Worm (Caenorhabditis elegans): ENCODE data around the gene T20G5.12.

The T20G5.12 gene

DNA sequence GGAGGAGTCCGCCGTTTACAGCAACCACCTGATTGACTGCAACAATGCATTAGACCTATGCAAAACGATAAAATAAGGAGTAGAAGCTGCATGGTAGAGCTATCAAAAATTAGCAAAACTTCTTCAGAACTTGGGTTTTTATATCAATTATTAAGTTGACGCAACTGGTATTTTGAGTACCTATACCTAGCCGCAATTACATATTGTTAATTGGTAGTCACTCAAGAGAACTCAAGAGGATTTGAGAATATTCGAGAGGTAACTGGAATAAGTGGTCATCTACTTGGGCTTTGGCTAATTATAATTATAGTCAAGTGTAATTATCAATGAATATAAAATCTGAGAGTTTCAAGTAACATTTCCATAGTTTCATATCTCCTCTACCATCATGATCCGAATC is at the start of gene T20G5.12, which contains the start of gene T20G5.13:
T20G5.12 (plus strand) TSS at position 370 of the 400 bp plus-strand sequence.
T20G5.13 (minus strand) TSS at position 101 of the 400 bp plus-strand sequence.
- no peak for TF ChIP-seq nhr-2 (tag; optimal IDR thresholded peaks at IDR 0.05)

- TF ChIP-seq nhr-237 (tag; optimal IDR thresholded peaks at IDR 0.05) (no peak), cnd-1 (tag; optimal IDR thresholded peaks at IDR 0.05) (no peak), unc-39 (tag; optimal IDR thresholded peaks at IDR 0.05) (no peak), zip-8 (tag; optimal IDR thresholded peaks at IDR 0.05) (no peak), nhr-2 (tag; optimal IDR thresholded peaks at IDR 0.05) (no peak), mls-2 (tag; optimal IDR thresholded peaks at IDR 0.05) (no peak), nhr-76 (tag; optimal IDR thresholded peaks at IDR 0.05) (no peak), ces-1 (GFP tag; optimal IDR thresholded peaks at IDR 0.05) (peak; percentile 44), lsy-2 (tag; optimal IDR thresholded peaks at IDR 0.05) (no peak), pha-4 (tag; optimal IDR thresholded peaks at IDR 0.05) (no peak), unc-120 (tag; optimal IDR thresholded peaks at IDR 0.05; ENCODE audit: poor library complexity, severe bottlenecking) (peak; percentile 16), ceh-83 (GFP tag; optimal IDR thresholded peaks at IDR 0.05) (no peak), sem-2 (GFP tag; optimal IDR thresholded peaks at IDR 0.05) (no peak), snpc-4 (tag; optimal IDR thresholded peaks at IDR 0.05) (no peak), ceh-39 (tag; optimal IDR thresholded peaks at IDR 0.05) (no peak)
These were observed 49.7 kb upstream of the T20G5.12 start for ce11 chrIII:10151719-10152118.

DNA sequence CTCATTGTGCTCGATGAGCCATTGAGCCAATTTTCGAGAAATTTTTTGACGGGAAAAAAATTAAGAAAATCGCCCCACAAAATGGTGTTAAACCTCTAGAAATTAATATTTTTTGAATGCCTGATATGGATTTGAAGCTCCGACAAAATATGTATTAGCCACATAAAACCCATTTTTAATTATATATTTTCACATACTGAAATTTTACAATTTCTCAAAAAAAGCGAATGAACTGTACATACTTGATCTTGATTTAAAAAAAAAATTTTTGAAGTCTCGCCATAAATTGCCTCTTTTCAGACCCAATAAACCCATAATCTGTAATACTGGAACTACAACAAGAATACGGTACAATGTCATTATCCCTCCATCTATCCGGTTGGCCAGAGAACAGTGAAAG is 48.9 kb upstream of the T20G5.12 start, which contains the start of gene nac-3:
nac-3 (plus strand) TSS at position 301 of the 400 bp plus-strand sequence.
- TF ChIP-seq nhr-237 (tag; optimal IDR thresholded peaks at IDR 0.05) (no peak), lsy-2 (tag; optimal IDR thresholded peaks at IDR 0.05) (no peak), nhr-76 (tag; optimal IDR thresholded peaks at IDR 0.05) (no peak), ztf-11 (tag; optimal IDR thresholded peaks at IDR 0.05) (no peak), mep-1 (tag; optimal IDR thresholded peaks at IDR 0.05) (no peak), ceh-43 (GFP tag; optimal IDR thresholded peaks at IDR 0.05) (no peak), elt-3 (tag; optimal IDR thresholded peaks at IDR 0.05) (no peak), snpc-4 (tag; optimal IDR thresholded peaks at IDR 0.05) (no peak), pha-4 (tag; optimal IDR thresholded peaks at IDR 0.05) (no peak), cnd-1 (tag; optimal IDR thresholded peaks at IDR 0.05) (no peak), unc-39 (tag; optimal IDR thresholded peaks at IDR 0.05) (no peak), unc-62 (GFP tag; optimal IDR thresholded peaks at IDR 0.05) (no peak), nhr-2 (tag; optimal IDR thresholded peaks at IDR 0.05) (no peak), drap-1 (GFP tag; optimal IDR thresholded peaks at IDR 0.05) (no peak), ceh-39 (tag; optimal IDR thresholded peaks at IDR 0.05) (no peak), lin-13 (tag; optimal IDR thresholded peaks at IDR 0.05) (no peak)

- TF ChIP-seq nhr-237 (tag; optimal IDR thresholded peaks at IDR 0.05) (no peak), mls-2 (tag; optimal IDR thresholded peaks at IDR 0.05) (no peak), elt-3 (tag; optimal IDR thresholded peaks at IDR 0.05) (no peak), unc-120 (tag; optimal IDR thresholded peaks at IDR 0.05; ENCODE audit: poor library complexity, severe bottlenecking) (no peak), ces-1 (GFP tag; optimal IDR thresholded peaks at IDR 0.05) (peak; percentile 84)
These were observed 48.4 kb upstream of the T20G5.12 start for ce11 chrIII:10153003-10153402.

DNA sequence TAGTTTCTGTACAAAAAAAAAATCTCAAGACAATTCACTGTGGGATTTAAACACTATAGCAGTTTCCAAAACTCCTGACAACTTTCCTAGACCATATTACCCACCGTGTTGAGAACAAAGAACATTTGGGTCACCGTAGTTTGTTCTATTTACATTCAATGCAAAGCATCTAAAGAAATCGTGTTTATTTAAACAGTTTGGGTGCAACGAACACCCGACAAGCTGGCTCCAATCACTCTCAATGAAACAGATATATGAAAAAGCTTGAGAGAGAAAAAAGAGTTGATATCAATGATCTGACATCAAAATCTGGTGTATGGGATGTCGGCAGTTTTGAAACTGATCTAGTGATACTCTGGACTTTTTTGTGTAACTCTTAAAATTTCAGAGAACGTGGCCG is 46.4 kb upstream of the T20G5.12 start:
- TF ChIP-seq ham-2 (GFP tag; optimal IDR thresholded peaks at IDR 0.05): no peak
- no peak for TF ChIP-seq mep-1 (tag; optimal IDR thresholded peaks at IDR 0.05)
- TF ChIP-seq tbx-8 (GFP tag; optimal IDR thresholded peaks at IDR 0.05): no peak
- no peak for TF ChIP-seq snpc-4 (tag; optimal IDR thresholded peaks at IDR 0.05)
- TF ChIP-seq elt-1 (tag; optimal IDR thresholded peaks at IDR 0.05; ENCODE audit: borderline replicate concordance, insufficient read depth): no peak
- TF ChIP-seq nhr-12 (tag; optimal IDR thresholded peaks at IDR 0.05): no peak
- TF ChIP-seq nhr-2 (tag; optimal IDR thresholded peaks at IDR 0.05): no peak
- TF ChIP-seq unc-62 (GFP tag; optimal IDR thresholded peaks at IDR 0.05): no peak
- no peak for TF ChIP-seq lsy-2 (tag; optimal IDR thresholded peaks at IDR 0.05)
- TF ChIP-seq M03D4.4 (tag; optimal IDR thresholded peaks at IDR 0.05): no peak
- TF ChIP-seq mab-5 (tag; optimal IDR thresholded peaks at IDR 0.05): no peak
- TF ChIP-seq sem-2 (GFP tag; optimal IDR thresholded peaks at IDR 0.05): no peak

ce11 chrIII:10156269-10156668 is 45.1 kb upstream of the T20G5.12 start:
- TF ChIP-seq sem-2 (GFP tag; optimal IDR thresholded peaks at IDR 0.05): no peak
- TF ChIP-seq flh-1 (GFP tag; optimal IDR thresholded peaks at IDR 0.05): no peak
- no peak for TF ChIP-seq lin-13 (tag; optimal IDR thresholded peaks at IDR 0.05)
- no peak for TF ChIP-seq elt-3 (tag; optimal IDR thresholded peaks at IDR 0.05)
- no peak for TF ChIP-seq blmp-1 (tag; optimal IDR thresholded peaks at IDR 0.05)
- no peak for TF ChIP-seq nhr-2 (tag; optimal IDR thresholded peaks at IDR 0.05)
- TF ChIP-seq hlh-1 (tag; optimal IDR thresholded peaks at IDR 0.05): no peak
- TF ChIP-seq unc-62 (GFP tag; optimal IDR thresholded peaks at IDR 0.05): no peak

All from whole organism, mixed stage, embryonic.